Worm (Caenorhabditis elegans) whole organism, early embryonic: ENCODE measurements around the gene vpat-1.

ENCODE experiments used
- B0310.2 ChIP-seq: sonication (generic microtip); optimal IDR thresholded peaks from 2 replicates; lab custom pipeline; 2016; ENCODE audit warnings: mild to moderate bottlenecking, missing genetic modification characterization, missing compliant biosample characterization
- ama-1 ChIP-seq: fragments of 150-350 bp; optimal IDR thresholded peaks from 2 replicates; lab custom pipeline; 2014
- ceh-13 ChIP-seq: fragments of 200-800 bp; sonication (Bioruptor generic); optimal IDR thresholded peaks from 2 replicates; lab custom pipeline; 2018; ENCODE audit warnings: mild to moderate bottlenecking, missing genetic modification characterization, missing compliant biosample characterization
- ets-7 ChIP-seq: sonication (generic microtip); optimal IDR thresholded peaks from 2 replicates; lab custom pipeline; 2016; ENCODE audit warnings: missing genotype, missing genetic modification characterization, missing compliant biosample characterization
- flt-1 ChIP-seq: fragments of 200-800 bp; sonication (Bioruptor generic); IDR thresholded peaks from 2 replicates; pipeline ENCODE4 v1.3.6; 2022; ENCODE audit warnings: missing genetic modification characterization, missing compliant biosample characterization
- hnd-1 ChIP-seq: sonication (generic microtip); optimal IDR thresholded peaks from 2 replicates; lab custom pipeline; 2016; ENCODE audit warnings: missing genetic modification characterization, missing compliant biosample characterization
- scrt-1 ChIP-seq: fragments of 200-800 bp; sonication (Bioruptor generic); IDR thresholded peaks from 2 replicates; pipeline ENCODE4 v1.3.6; 2022; ENCODE audit warnings: missing genetic modification characterization, missing compliant biosample characterization
- tra-4 ChIP-seq: sonication (generic microtip); optimal IDR thresholded peaks from 2 replicates; lab custom pipeline; 2017; ENCODE audit warnings: missing genetic modification characterization, missing compliant biosample characterization

DNA sequence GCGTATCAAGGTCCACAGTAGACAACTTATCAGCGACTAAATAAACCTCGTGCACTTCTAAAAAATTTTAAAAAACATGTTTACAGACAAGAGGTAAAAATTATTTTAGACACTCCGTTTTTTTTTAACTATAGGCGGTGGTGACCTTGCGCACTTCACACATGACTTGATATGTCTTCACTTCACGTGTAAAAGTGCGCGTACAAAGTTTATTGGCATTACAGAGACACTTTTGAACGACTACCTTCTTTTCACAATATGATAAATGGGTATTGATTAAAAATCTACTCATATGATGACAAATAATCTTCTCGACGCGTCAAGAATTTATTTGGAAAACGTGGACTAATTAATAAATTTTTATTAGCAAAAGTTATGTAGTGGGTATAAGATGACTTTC, 19.3 kb downstream of the vpat-1 start:
- TF ChIP-seq tra-4 (tag; lab: Kevin White, UChicago) (no peak), ama-1 (lab: Kevin White, UChicago) (no peak), B0310.2 (tag; lab: Kevin White, UChicago) (no peak), hnd-1 (tag; lab: Kevin White, UChicago) (no peak), flt-1 (no peak), scrt-1 (GFP tag; lab: Robert Waterston, UW) (no peak), ceh-13 (no peak), ets-7 (tag; lab: Kevin White, UChicago) (no peak)
